Worm (Caenorhabditis elegans) whole organism, L4 larva: Measurements from ENCODE around the gene T09A12.8.

Experiments
- ZK337.2 ChIP-seq: fragments of 200-800 bp; sonication (Bioruptor generic); IDR thresholded peaks from 2 replicates; pipeline ENCODE4 v1.3.6; 2022; ENCODE audit warnings: missing genetic modification reagents, missing genetic modification characterization, missing compliant biosample characterization
- ZK546.5 ChIP-seq, 2 experiments: sonication (generic microtip); optimal IDR thresholded peaks; 2 replicates each; lab custom pipeline; 2017; ENCODE audit warnings: missing biosample characterization in 2 of 2, missing genetic modification characterization in 2 of 2
- ama-1 ChIP-seq: fragments of 150-350 bp; optimal IDR thresholded peaks from 2 replicates; lab custom pipeline; 2014; ENCODE audit warnings: inconsistent platforms, mixed read lengths
- ceh-44 ChIP-seq: fragments of 200-800 bp; sonication (Bioruptor generic); IDR thresholded peaks from 2 replicates; pipeline ENCODE4 v1.3.6; 2022; ENCODE audit warnings: missing genetic modification reagents, missing genetic modification characterization, missing compliant biosample characterization
- ces-1 ChIP-seq: fragments of 150-350 bp; sonication (generic microtip); optimal IDR thresholded peaks from 4 replicates; lab custom pipeline; 2014; ENCODE audit warnings: missing biosample characterization, missing genetic modification reagents, missing genetic modification characterization
- daf-8 ChIP-seq: fragments of 200-800 bp; sonication (Bioruptor generic); IDR thresholded peaks from 2 replicates; pipeline ENCODE4 v1.3.6; 2022; ENCODE audit warnings: missing genetic modification characterization, missing compliant biosample characterization
- mdl-1 ChIP-seq, 2 experiments: fragments of 150-350 bp in 1 of 2; sonication (generic microtip) in 1 of 2; optimal IDR thresholded peaks; 2 replicates each; lab custom pipeline; 2014 to 2017; ENCODE audit warnings: missing biosample characterization in 2 of 2, missing genetic modification characterization in 2 of 2
- nhr-237 ChIP-seq: sonication (generic microtip); optimal IDR thresholded peaks from 2 replicates; lab custom pipeline; 2017; ENCODE audit warnings: missing biosample characterization, missing genetic modification characterization
- nhr-76 ChIP-seq: fragments of 150-350 bp; optimal IDR thresholded peaks from 2 replicates; lab custom pipeline; 2014; ENCODE audit warnings: missing biosample characterization, missing genetic modification characterization

ce11 chrIV:8208855-8209254 lies 34.6 kb downstream of the T09A12.8 start:
- TF ChIP-seq mdl-1 (tag; optimal IDR thresholded peaks at IDR 0.05; lab: Kevin White, UChicago): no peak
- no peak for TF ChIP-seq ces-1
- no peak for TF ChIP-seq ama-1 (lab: Kevin White, UChicago)
- TF ChIP-seq ZK546.5 (tag; optimal IDR thresholded peaks at IDR 0.05; lab: Kevin White, UChicago): no peak
- no peak for TF ChIP-seq nhr-76 (tag; lab: Kevin White, UChicago)
- no peak for TF ChIP-seq daf-8 (GFP tag; lab: Robert Waterston, UW)
- no peak for TF ChIP-seq nhr-237 (tag; lab: Kevin White, UChicago)
- TF ChIP-seq ceh-44 (GFP tag; lab: Robert Waterston, UW): no peak
- no peak for TF ChIP-seq ZK337.2
